Fruit fly (Drosophila melanogaster) whole organism, embryonic: Measurements from ENCODE around the gene Stim.

Experiments used
- Atf6 ChIP-seq: fragments of 200-800 bp; sonication (Bioruptor generic); IDR thresholded peaks from 2 replicates; pipeline ENCODE4 v1.3.6; 2022; ENCODE audit warnings: missing biosample characterization, missing genetic modification characterization
- BEAF-32 ChIP-seq: fragments of 200-800 bp; sonication (Bioruptor generic); optimal IDR thresholded peaks from 3 replicates; lab custom pipeline; 2017; ENCODE audit warnings: missing biosample characterization, missing genetic modification characterization, mild to moderate bottlenecking, moderate library complexity, missing genetic modification reagents
- Bdp1 ChIP-seq: fragments of 200-800 bp; sonication (Bioruptor generic); optimal IDR thresholded peaks from 3 replicates; lab custom pipeline; 2016; ENCODE audit warnings: missing biosample characterization, missing genetic modification characterization
- Blimp-1 ChIP-seq: fragments of 200-800 bp; sonication (Bioruptor generic); optimal IDR thresholded peaks from 3 replicates; lab custom pipeline; 2018; ENCODE audit warnings: missing biosample characterization, missing genetic modification characterization, mild to moderate bottlenecking, moderate library complexity, missing genetic modification reagents
- CG10147 ChIP-seq: fragments of 200-800 bp; sonication (Bioruptor generic); optimal IDR thresholded peaks from 2 replicates; lab custom pipeline; 2019; ENCODE audit warnings: missing biosample characterization, mild to moderate bottlenecking, missing genetic modification characterization, moderate library complexity
- CG1024 ChIP-seq: fragments of 200-800 bp; sonication (Bioruptor generic); IDR thresholded peaks from 2 replicates; pipeline ENCODE4 v1.3.6; 2022; ENCODE audit warnings: missing biosample characterization, missing genetic modification characterization
- CG11723 ChIP-seq: fragments of 200-800 bp; sonication (Bioruptor generic); optimal IDR thresholded peaks from 2 replicates; lab custom pipeline; 2017; ENCODE audit warnings: missing biosample characterization, mild to moderate bottlenecking, missing genetic modification characterization
- CG1529 ChIP-seq: fragments of 200-800 bp; sonication (Bioruptor generic); optimal IDR thresholded peaks from 3 replicates; lab custom pipeline; 2018; ENCODE audit warnings: missing biosample characterization, missing genetic modification characterization
- CG1603 ChIP-seq: fragments of 200-800 bp; sonication (Bioruptor generic); optimal IDR thresholded peaks from 2 replicates; lab custom pipeline; 2019; ENCODE audit warnings: missing biosample characterization, mild to moderate bottlenecking, missing genetic modification characterization, moderate library complexity
- CG17912 ChIP-seq: fragments of 200-800 bp; sonication (Bioruptor generic); optimal IDR thresholded peaks from 2 replicates; lab custom pipeline; 2018; ENCODE audit warnings: missing biosample characterization, mild to moderate bottlenecking, missing genetic modification characterization
- CG1832 ChIP-seq: fragments of 200-800 bp; sonication (Bioruptor generic); optimal IDR thresholded peaks from 2 replicates; lab custom pipeline; 2017; ENCODE audit warnings: missing biosample characterization, mild to moderate bottlenecking, missing genetic modification characterization, inconsistent platforms
- CG3407 ChIP-seq: fragments of 200-800 bp; sonication (Bioruptor generic); optimal IDR thresholded peaks from 2 replicates; lab custom pipeline; 2018; ENCODE audit warnings: missing biosample characterization, mild to moderate bottlenecking, missing genetic modification characterization
- CG7963 ChIP-seq: fragments of 200-800 bp; sonication (Bioruptor generic); IDR thresholded peaks from 3 replicates; pipeline ENCODE4 v1.3.6; 2022; ENCODE audit warnings: missing biosample characterization, missing genetic modification characterization; ENCODE audit not compliant: partially characterized antibody
- CG8290 ChIP-seq, 3 experiments: fragments of 200-800 bp; sonication (Bioruptor generic); optimal IDR thresholded peaks; 2 replicates each; lab custom pipeline; 2016 to 2019; ENCODE audit warnings: missing biosample characterization in 3 of 3, missing genetic modification characterization in 3 of 3, mild to moderate bottlenecking in 2 of 3, moderate library complexity in 1 of 3
- CG8478 ChIP-seq: fragments of >200 bp; optimal IDR thresholded peaks from 2 replicates; lab custom pipeline; 2018
- CG9876 ChIP-seq: fragments of 200-800 bp; sonication (Bioruptor generic); optimal IDR thresholded peaks from 2 replicates; lab custom pipeline; 2016; ENCODE audit warnings: missing biosample characterization, missing genetic modification characterization
- Dip2 ChIP-seq: fragments of 200-800 bp; sonication (Bioruptor generic); IDR thresholded peaks from 2 replicates; pipeline ENCODE4 v1.3.6; 2022; ENCODE audit warnings: missing biosample characterization, missing genetic modification characterization
- Doc3 ChIP-seq: fragments of 200-800 bp; sonication (Bioruptor generic); IDR thresholded peaks from 3 replicates; pipeline ENCODE4 v1.3.6; 2022; ENCODE audit warnings: missing biosample characterization, missing genetic modification characterization; ENCODE audit not compliant: partially characterized antibody
- Dref ChIP-seq: fragments of 200-800 bp; sonication (Bioruptor generic); IDR thresholded peaks from 2 replicates; pipeline ENCODE4 v1.3.6; 2022; ENCODE audit warnings: missing biosample characterization, missing genetic modification characterization
- Elba2 ChIP-seq: fragments of 200-800 bp; sonication (Bioruptor generic); optimal IDR thresholded peaks from 3 replicates; lab custom pipeline; 2016; ENCODE audit warnings: missing biosample characterization, missing genetic modification characterization
- HLH3B ChIP-seq: fragments of 200-800 bp; sonication (Bioruptor generic); IDR thresholded peaks from 2 replicates; pipeline ENCODE4 v1.3.6; 2022; ENCODE audit warnings: missing biosample characterization, missing genetic modification characterization
- Hey ChIP-seq: fragments of 200-800 bp; sonication (Bioruptor generic); optimal IDR thresholded peaks from 3 replicates; lab custom pipeline; 2018; ENCODE audit warnings: missing biosample characterization, mild to moderate bottlenecking, missing genetic modification characterization
- NC2β ChIP-seq: fragments of 200-800 bp; sonication (Bioruptor generic); optimal IDR thresholded peaks from 2 replicates; lab custom pipeline; 2016; ENCODE audit warnings: missing biosample characterization, missing genetic modification characterization
- Opbp ChIP-seq: fragments of 200-800 bp; sonication (Bioruptor generic); IDR thresholded peaks from 3 replicates; pipeline ENCODE4 v1.3.6; 2022; ENCODE audit warnings: missing biosample characterization, missing genetic modification characterization; ENCODE audit not compliant: partially characterized antibody
- Pdp1 ChIP-seq, 2 experiments: fragments of 200-800 bp; sonication (Bioruptor generic); optimal IDR thresholded peaks; 3 replicates each; lab custom pipeline; 2016; ENCODE audit warnings: missing biosample characterization in 2 of 2, missing genetic modification characterization in 2 of 2, mild to moderate bottlenecking in 1 of 2, moderate library complexity in 1 of 2
- Scr ChIP-seq: fragments of 200-800 bp; sonication (Bioruptor generic); IDR thresholded peaks from 2 replicates; pipeline ENCODE4 v1.3.6; 2022; ENCODE audit warnings: missing biosample characterization, missing genetic modification characterization; ENCODE audit not compliant: partially characterized antibody
- Sox102F ChIP-seq: fragments of 200-800 bp; sonication (Bioruptor generic); optimal IDR thresholded peaks from 2 replicates; lab custom pipeline; 2018; ENCODE audit warnings: missing biosample characterization, mild to moderate bottlenecking, missing genetic modification characterization, moderate library complexity
- Trl ChIP-seq, 3 experiments: fragments of >200 bp in 2 of 3; fragments of 200-800 bp in 1 of 3; sonication (Bioruptor generic) in 1 of 3; optimal IDR thresholded peaks; 2 replicates in 1 of 3; 3 replicates in 2 of 3; lab custom pipeline; 2016 to 2017; ENCODE audit warnings: missing biosample characterization in 1 of 3, missing genetic modification characterization in 1 of 3
- bbx ChIP-seq: fragments of 200-800 bp; sonication (Bioruptor generic); IDR thresholded peaks from 2 replicates; pipeline ENCODE4 v1.3.6; 2022; ENCODE audit warnings: missing biosample characterization, missing genetic modification characterization; ENCODE audit not compliant: partially characterized antibody
- bcd ChIP-seq: fragments of 200-800 bp; sonication (Bioruptor generic); optimal IDR thresholded peaks from 2 replicates; lab custom pipeline; 2017; ENCODE audit warnings: missing biosample characterization, mild to moderate bottlenecking, missing genetic modification characterization
- crol ChIP-seq: fragments of 200-800 bp; sonication (Bioruptor generic); IDR thresholded peaks from 2 replicates; pipeline ENCODE4 v1.3.6; 2022; ENCODE audit warnings: missing biosample characterization, missing genetic modification characterization
- danr ChIP-seq: fragments of 200-800 bp; sonication (Bioruptor generic); IDR thresholded peaks from 2 replicates; pipeline ENCODE4 v1.3.6; 2022; ENCODE audit warnings: missing biosample characterization, missing genetic modification characterization
- her ChIP-seq: fragments of 200-800 bp; sonication (Bioruptor generic); optimal IDR thresholded peaks from 2 replicates; lab custom pipeline; 2016; ENCODE audit warnings: missing biosample characterization, missing genetic modification characterization
- lola ChIP-seq, 3 experiments: fragments of >200 bp in 2 of 3; fragments of 200-800 bp in 1 of 3; sonication (Bioruptor generic) in 1 of 3; optimal IDR thresholded peaks; 2 replicates each; lab custom pipeline; 2017 to 2019; ENCODE audit warnings: missing biosample characterization in 3 of 3, missing genetic modification characterization in 3 of 3, mild to moderate bottlenecking in 1 of 3, moderate library complexity in 1 of 3
- maf-S ChIP-seq: fragments of 200-800 bp; sonication (Bioruptor generic); optimal IDR thresholded peaks from 2 replicates; lab custom pipeline; 2016; ENCODE audit warnings: missing biosample characterization, missing genetic modification characterization
- onecut ChIP-seq: fragments of 200-800 bp; sonication (Bioruptor generic); IDR thresholded peaks from 2 replicates; pipeline ENCODE4 v1.3.6; 2022; ENCODE audit warnings: missing biosample characterization, missing genetic modification characterization
- otp ChIP-seq: fragments of 200-800 bp; sonication (Bioruptor generic); IDR thresholded peaks from 3 replicates; pipeline ENCODE4, ENCODE4 v1.3.6; 2022; ENCODE audit warnings: missing biosample characterization, missing genetic modification characterization
- pzg ChIP-seq: fragments of 200-800 bp; sonication (Bioruptor generic); optimal IDR thresholded peaks from 3 replicates; lab custom pipeline; 2018; ENCODE audit warnings: missing biosample characterization, mild to moderate bottlenecking, missing genetic modification characterization, moderate library complexity
- row ChIP-seq: fragments of 200-800 bp; sonication (Bioruptor generic); IDR thresholded peaks from 3 replicates; pipeline ENCODE4 v1.3.6; 2022; ENCODE audit warnings: missing biosample characterization, missing genetic modification characterization
- run ChIP-seq: fragments of 200-800 bp; sonication (Bioruptor generic); optimal IDR thresholded peaks from 3 replicates; lab custom pipeline; 2018; ENCODE audit warnings: missing biosample characterization, mild to moderate bottlenecking, missing genetic modification characterization
- sens ChIP-seq: fragments of 200-800 bp; sonication (Bioruptor generic); peaks from one replicate; lab custom pipeline; 2016; ENCODE audit warnings: missing biosample characterization, missing genetic modification characterization
- so ChIP-seq: fragments of 200-800 bp; sonication (Bioruptor generic); IDR thresholded peaks from 3 replicates; pipeline ENCODE4 v1.3.6; 2022; ENCODE audit warnings: missing biosample characterization, missing genetic modification characterization
- ssp ChIP-seq: fragments of 200-800 bp; sonication (Bioruptor generic); IDR thresholded peaks from 2 replicates; pipeline ENCODE4 v1.3.6; 2022; ENCODE audit warnings: missing biosample characterization, missing genetic modification characterization
- stwl ChIP-seq: fragments of 200-800 bp; sonication (Bioruptor generic); optimal IDR thresholded peaks from 3 replicates; lab custom pipeline; 2018; ENCODE audit warnings: missing biosample characterization, mild to moderate bottlenecking, missing genetic modification characterization, moderate library complexity
- twi ChIP-seq: fragments of 200-800 bp; optimal IDR thresholded peaks from 2 replicates; lab custom pipeline; 2019; ENCODE audit warnings: missing biosample characterization, mild to moderate bottlenecking, missing genetic modification characterization, moderate library complexity
- vfl ChIP-seq: fragments of 200-800 bp; sonication (Bioruptor generic); optimal IDR thresholded peaks from 2 replicates; lab custom pipeline; 2016; ENCODE audit warnings: missing biosample characterization, missing genetic modification characterization
- wek ChIP-seq: fragments of 200-800 bp; sonication (Bioruptor generic); optimal IDR thresholded peaks from 3 replicates; lab custom pipeline; 2018; ENCODE audit warnings: missing biosample characterization, mild to moderate bottlenecking, missing genetic modification characterization, moderate library complexity
- zen2 ChIP-seq: fragments of 200-800 bp; sonication (Bioruptor generic); IDR thresholded peaks from 3 replicates; pipeline ENCODE4 v1.3.6; 2022; ENCODE audit warnings: missing biosample characterization, missing genetic modification characterization; ENCODE audit not compliant: partially characterized antibody

Gene Stim

DNA sequence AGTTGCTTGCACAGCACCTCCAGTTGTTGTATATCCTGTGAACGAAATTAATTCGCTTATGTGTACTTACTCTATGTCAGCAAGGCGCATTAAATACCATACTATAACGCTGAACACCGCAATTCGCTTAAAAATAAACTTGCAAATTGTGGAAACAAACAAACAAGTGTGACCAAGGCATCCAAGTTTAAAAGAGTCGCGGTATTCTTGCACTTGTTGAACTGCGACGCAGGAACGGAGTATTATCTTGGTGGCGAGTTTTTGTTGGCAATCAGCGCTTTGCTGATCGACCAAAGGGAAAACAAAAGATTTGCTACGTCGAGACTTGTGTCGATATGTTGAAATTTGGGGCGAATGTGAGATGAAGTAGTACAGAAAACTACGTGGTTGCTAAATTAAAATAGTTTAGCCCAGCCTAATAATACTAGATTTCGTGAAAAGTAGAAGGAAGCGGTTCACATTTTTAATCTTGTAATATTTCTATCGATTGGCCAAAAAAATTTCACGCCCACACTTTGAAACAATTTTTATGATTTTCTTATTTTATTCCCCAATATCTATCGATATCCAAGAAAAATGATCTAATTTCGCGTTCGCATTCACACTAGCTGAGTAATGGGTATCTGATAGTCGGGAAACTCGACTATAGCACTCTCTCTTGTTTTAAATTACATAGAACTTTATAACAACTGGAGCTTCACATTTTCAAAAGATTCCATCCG is 6.6 kb downstream of the Stim start, which contains the start of gene Ranbp16 (continued):
- TF ChIP-seq otp (GFP tag; lab: Robert Waterston, UW), result no peak
- TF ChIP-seq lola (GFP tag; optimal IDR thresholded peaks at IDR 0.05; lab: Kevin White, UChicago), result peak in 1 of 3 experiments; percentile 80
- TF ChIP-seq Doc3, result no peak
- TF ChIP-seq row (GFP tag; lab: Robert Waterston, UW), result peak; percentile 54
- TF ChIP-seq CG9876 (GFP tag; lab: Kevin White, UChicago), result no peak
- TF ChIP-seq bcd (GFP tag; lab: Kevin White, UChicago), result no peak
- TF ChIP-seq stwl, result peak; percentile 13
- no peak for TF ChIP-seq so (GFP tag; lab: Robert Waterston, UW)
- TF ChIP-seq NC2β (GFP tag; lab: Kevin White, UChicago), result no peak
- no peak for TF ChIP-seq Bdp1 (GFP tag; lab: Kevin White, UChicago)
- no peak for TF ChIP-seq CG1529
- TF ChIP-seq ssp (GFP tag; lab: Robert Waterston, UW), result peak; percentile 92
- TF ChIP-seq BEAF-32 (GFP tag; lab: Kevin White, UChicago), result peak; percentile 24
- no peak for TF ChIP-seq Pdp1 (GFP tag; optimal IDR thresholded peaks at IDR 0.05; lab: Kevin White, UChicago)
- no peak for TF ChIP-seq Blimp-1 (GFP tag; lab: Kevin White, UChicago)
- peak; percentile 2 for TF ChIP-seq her
- peak; percentile 12 for TF ChIP-seq CG11723 (GFP tag; lab: Kevin White, UChicago)
- TF ChIP-seq CG1832 (GFP tag; lab: Kevin White, UChicago), result no peak
- TF ChIP-seq Hey (tag; lab: Kevin White, UChicago), result no peak
- TF ChIP-seq Atf6, result no peak
- TF ChIP-seq bbx (GFP tag; lab: Robert Waterston, UW), result peak; percentile 8; the same call in 1 of the 2 replicates
- no peak for TF ChIP-seq CG17912
- TF ChIP-seq run (tag; lab: Kevin White, UChicago), result no peak
- 0 out of 2 replicates have a peak, but pooled peaks have one; percentile 29 for TF ChIP-seq Dref (GFP tag; lab: Robert Waterston, UW)
- no peak for TF ChIP-seq CG3407 (GFP tag; lab: Kevin White, UChicago)
- TF ChIP-seq vfl, result no peak
- no peak for TF ChIP-seq CG10147 (GFP tag; lab: Kevin White, UChicago)
- TF ChIP-seq Trl (optimal IDR thresholded peaks at IDR 0.05; lab: Kevin White, UChicago), result no peak
- no peak for TF ChIP-seq Trl (GFP tag; optimal IDR thresholded peaks at IDR 0.05; lab: Kevin White, UChicago)
- no peak for TF ChIP-seq onecut (GFP tag; lab: Robert Waterston, UW)
- peak; percentile 58; the same call in 2 of the 3 replicates for TF ChIP-seq CG7963 (GFP tag; lab: Robert Waterston, UW)
- TF ChIP-seq zen2 (GFP tag; lab: Robert Waterston, UW), result no peak
- TF ChIP-seq Sox102F (GFP tag; lab: Kevin White, UChicago), result no peak
- TF ChIP-seq CG8478 (lab: Kevin White, UChicago), result no peak
- TF ChIP-seq CG8290 (GFP tag; optimal IDR thresholded peaks at IDR 0.05; lab: Kevin White, UChicago), result no peak
- no peak for TF ChIP-seq CG8290 (tag; optimal IDR thresholded peaks at IDR 0.05; lab: Kevin White, UChicago)
- TF ChIP-seq Opbp (GFP tag; lab: Robert Waterston, UW), result no peak
- TF ChIP-seq maf-S (GFP tag; lab: Kevin White, UChicago), result no peak
- TF ChIP-seq Elba2, result no peak
- peak; percentile 32 for TF ChIP-seq pzg
- peak; percentile 16 for TF ChIP-seq wek (GFP tag; lab: Kevin White, UChicago)
- peak; percentile 62 for TF ChIP-seq CG1024 (GFP tag; lab: Robert Waterston, UW)
- no peak for TF ChIP-seq Dip2
- no peak for TF ChIP-seq twi
- no peak for TF ChIP-seq crol (GFP tag; lab: Robert Waterston, UW)
- 0 out of 2 replicates have a peak, but pooled peaks have one; percentile 33 for TF ChIP-seq Scr (GFP tag; lab: Robert Waterston, UW)
- TF ChIP-seq danr (GFP tag; lab: Robert Waterston, UW), result no peak
- peak; percentile 84 for TF ChIP-seq CG1603 (tag; lab: Kevin White, UChicago)
- TF ChIP-seq sens, result no peak
- no peak for TF ChIP-seq HLH3B (GFP tag; lab: Robert Waterston, UW)
